Worm (Caenorhabditis elegans) whole organism, early embryonic: ENCODE results near the gene C18C4.7.

Experiments used
- B0310.2 ChIP-seq: sonication (generic microtip); optimal IDR thresholded peaks from 2 replicates; lab custom pipeline; 2016; ENCODE audit warnings: mild to moderate bottlenecking, missing genetic modification characterization, missing compliant biosample characterization
- F13C5.2 ChIP-seq: sonication (generic microtip); optimal IDR thresholded peaks from 2 replicates; lab custom pipeline; 2017; ENCODE audit warnings: mild to moderate bottlenecking, missing genetic modification characterization, inconsistent platforms, missing compliant biosample characterization
- aly-1 ChIP-seq: sonication (generic microtip); optimal IDR thresholded peaks from 2 replicates; lab custom pipeline; 2016; ENCODE audit warnings: missing genetic modification characterization, missing compliant biosample characterization
- ama-1 ChIP-seq: fragments of 150-350 bp; optimal IDR thresholded peaks from 2 replicates; lab custom pipeline; 2014
- ceh-13 ChIP-seq: fragments of 200-800 bp; sonication (Bioruptor generic); optimal IDR thresholded peaks from 2 replicates; lab custom pipeline; 2018; ENCODE audit warnings: mild to moderate bottlenecking, missing genetic modification characterization, missing compliant biosample characterization
- ceh-36 ChIP-seq: sonication (generic microtip); optimal IDR thresholded peaks from 2 replicates; lab custom pipeline; 2016; ENCODE audit warnings: missing genetic modification characterization, inconsistent platforms, missing compliant biosample characterization
- ets-7 ChIP-seq: sonication (generic microtip); optimal IDR thresholded peaks from 2 replicates; lab custom pipeline; 2016; ENCODE audit warnings: missing genotype, missing genetic modification characterization, missing compliant biosample characterization
- flt-1 ChIP-seq: fragments of 200-800 bp; sonication (Bioruptor generic); IDR thresholded peaks from 2 replicates; pipeline ENCODE4 v1.3.6; 2022; ENCODE audit warnings: missing genetic modification characterization, missing compliant biosample characterization
- hmbx-1 ChIP-seq: sonication (generic microtip); optimal IDR thresholded peaks from 2 replicates; lab custom pipeline; 2016; ENCODE audit warnings: mild to moderate bottlenecking, missing genetic modification characterization, missing compliant biosample characterization
- hmg-4 ChIP-seq: fragments of 200-800 bp; sonication (Bioruptor generic); optimal IDR thresholded peaks from 2 replicates; lab custom pipeline; 2018; ENCODE audit warnings: mild to moderate bottlenecking, missing genetic modification characterization, missing compliant biosample characterization
- hnd-1 ChIP-seq: sonication (generic microtip); optimal IDR thresholded peaks from 2 replicates; lab custom pipeline; 2016; ENCODE audit warnings: missing genetic modification characterization, missing compliant biosample characterization
- pes-1 ChIP-seq: fragments of 200-800 bp; sonication (Bioruptor generic); IDR thresholded peaks from 2 replicates; pipeline ENCODE4 v1.3.6; 2022; ENCODE audit warnings: missing genetic modification reagents, missing genetic modification characterization, missing compliant biosample characterization
- scrt-1 ChIP-seq: fragments of 200-800 bp; sonication (Bioruptor generic); IDR thresholded peaks from 2 replicates; pipeline ENCODE4 v1.3.6; 2022; ENCODE audit warnings: missing genetic modification characterization, missing compliant biosample characterization
- sea-1 ChIP-seq: fragments of 200-800 bp; sonication (Bioruptor generic); conservative IDR thresholded peaks from 2 replicates; pipeline ENCODE4 v1.3.6; 2022; ENCODE audit warnings: missing genetic modification characterization, missing compliant biosample characterization
- tbx-11 ChIP-seq: fragments of 200-800 bp; sonication (Bioruptor generic); IDR thresholded peaks from 2 replicates; pipeline ENCODE4 v1.3.6; 2022; ENCODE audit warnings: missing genetic modification characterization, missing compliant biosample characterization
- tbx-37 ChIP-seq: fragments of 200-800 bp; sonication (Bioruptor generic); conservative IDR thresholded peaks from 2 replicates; pipeline ENCODE4 v1.3.6; 2022; ENCODE audit warnings: missing genetic modification reagents, missing genetic modification characterization, missing compliant biosample characterization
- tra-4 ChIP-seq: sonication (generic microtip); optimal IDR thresholded peaks from 2 replicates; lab custom pipeline; 2017; ENCODE audit warnings: missing genetic modification characterization, missing compliant biosample characterization

Gene C18C4.7

DNA sequence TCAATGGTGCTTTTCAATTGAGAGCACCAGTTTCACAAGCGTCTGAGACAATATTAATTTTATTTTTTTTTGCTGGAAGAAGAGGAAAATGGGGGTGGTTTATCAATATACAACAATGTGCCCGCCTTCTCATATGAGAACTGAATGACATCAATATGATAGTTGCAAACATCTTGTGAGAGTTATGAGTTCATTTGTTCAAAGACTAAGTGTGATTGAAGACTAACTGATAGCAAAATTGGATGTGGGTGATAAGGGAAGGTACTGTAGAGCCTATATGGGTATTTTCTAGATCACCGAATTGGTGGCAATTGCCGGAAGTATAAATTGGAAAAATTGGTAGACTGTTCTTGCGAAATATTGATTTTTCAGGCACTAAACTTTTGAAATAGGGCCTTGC lies 54.5 kb downstream of the C18C4.7 start:
- TF ChIP-seq hmg-4 (GFP tag; lab: Kevin White, UChicago) (no peak), pes-1 (GFP tag; lab: Robert Waterston, UW) (no peak), flt-1 (no peak), sea-1 (GFP tag; lab: Robert Waterston, UW) (no peak), hmbx-1 (tag; lab: Kevin White, UChicago) (no peak), scrt-1 (GFP tag; lab: Robert Waterston, UW) (no peak), F13C5.2 (tag; lab: Kevin White, UChicago) (no peak), ceh-13 (GFP tag; lab: Kevin White, UChicago) (no peak), tbx-37 (no peak), ceh-36 (tag; lab: Kevin White, UChicago) (no peak), B0310.2 (no peak), tbx-11 (GFP tag; lab: Robert Waterston, UW) (no peak), tra-4 (tag; lab: Kevin White, UChicago) (no peak), ets-7 (tag; lab: Kevin White, UChicago) (no peak), ama-1 (lab: Kevin White, UChicago) (no peak), hnd-1 (tag; lab: Kevin White, UChicago) (no peak), aly-1 (tag; lab: Kevin White, UChicago) (no peak)

DNA sequence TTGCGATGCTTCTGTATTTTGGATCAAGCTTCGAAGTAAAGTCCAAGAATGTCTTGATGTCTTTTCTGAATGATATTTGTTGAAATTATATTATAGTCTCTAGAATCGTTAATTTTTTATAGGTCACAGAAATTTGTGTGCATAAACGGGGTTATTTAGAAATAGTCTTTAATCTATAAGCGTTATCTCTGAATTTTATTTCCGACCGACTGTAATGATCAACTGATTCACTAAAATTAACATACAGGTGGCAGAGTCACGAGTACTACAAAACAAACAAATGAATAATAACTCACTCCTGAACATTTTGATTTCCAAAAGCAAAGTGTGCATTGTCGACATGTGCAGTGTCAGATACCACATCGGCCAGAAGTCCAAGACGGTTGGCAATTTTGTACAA lies 55.3 kb downstream of the C18C4.7 start:
- no peak for TF ChIP-seq ceh-36 (tag; lab: Kevin White, UChicago)

- TF ChIP-seq ceh-36 (tag; lab: Kevin White, UChicago), result no peak
- no peak for TF ChIP-seq hmbx-1 (tag; lab: Kevin White, UChicago)
- TF ChIP-seq flt-1, result no peak
- no peak for TF ChIP-seq ceh-13 (GFP tag; lab: Kevin White, UChicago)
- TF ChIP-seq scrt-1 (GFP tag; lab: Robert Waterston, UW), result no peak
- no peak for TF ChIP-seq hnd-1 (tag; lab: Kevin White, UChicago)
- TF ChIP-seq aly-1 (tag; lab: Kevin White, UChicago), result no peak
- TF ChIP-seq ama-1 (lab: Kevin White, UChicago), result no peak
- TF ChIP-seq tbx-37, result no peak
- no peak for TF ChIP-seq ets-7 (tag; lab: Kevin White, UChicago)
- no peak for TF ChIP-seq hmg-4 (GFP tag; lab: Kevin White, UChicago)
- no peak for TF ChIP-seq sea-1 (GFP tag; lab: Robert Waterston, UW)
- no peak for TF ChIP-seq pes-1 (GFP tag; lab: Robert Waterston, UW)
These were observed 57.1 kb downstream of the C18C4.7 start for ce11 chrV:5509966-5510365.

- TF ChIP-seq ets-7 (tag; lab: Kevin White, UChicago) (no peak), tra-4 (tag; lab: Kevin White, UChicago) (no peak), ceh-36 (tag; lab: Kevin White, UChicago) (no peak), pes-1 (GFP tag; lab: Robert Waterston, UW) (no peak), tbx-11 (GFP tag; lab: Robert Waterston, UW) (no peak), F13C5.2 (tag; lab: Kevin White, UChicago) (no peak), ceh-13 (GFP tag; lab: Kevin White, UChicago) (no peak), aly-1 (tag; lab: Kevin White, UChicago) (no peak), ama-1 (lab: Kevin White, UChicago) (no peak), B0310.2 (no peak), tbx-37 (no peak), scrt-1 (GFP tag; lab: Robert Waterston, UW) (no peak), hnd-1 (tag; lab: Kevin White, UChicago) (no peak)
These were observed 57.9 kb downstream of the C18C4.7 start for ce11 chrV:5509134-5509533.

DNA sequence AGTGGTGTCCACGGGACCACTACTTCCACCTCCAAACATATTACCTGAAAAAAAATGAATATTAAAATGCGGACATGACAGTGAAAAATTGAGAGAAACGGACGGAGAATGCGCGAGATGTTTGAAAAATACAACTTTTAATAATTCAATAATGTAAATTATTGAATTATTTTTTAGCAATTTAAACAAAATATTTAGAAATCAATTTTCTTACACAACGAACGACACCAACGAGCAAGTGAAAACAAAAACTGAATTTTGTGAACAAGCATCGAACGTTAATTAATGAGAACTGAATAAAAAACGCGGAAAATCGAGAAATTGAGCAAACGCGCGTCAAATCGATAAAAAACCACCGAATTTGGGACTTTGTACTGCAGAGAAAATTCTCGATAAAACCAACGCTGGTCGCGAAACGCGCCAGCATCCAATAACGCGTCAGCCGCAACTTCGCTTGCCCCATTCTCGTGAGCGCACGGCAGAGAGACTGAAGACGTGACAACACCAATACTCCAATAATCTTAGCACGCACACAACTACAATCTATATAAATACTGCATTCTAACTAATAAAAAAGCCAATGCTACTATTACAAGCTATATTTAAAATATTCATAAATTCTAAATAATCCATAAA lies 62.1 kb downstream of the C18C4.7 start, which contains the start of the genes dnj-19 and nhr-47:
TSS of gene dnj-19 (minus strand) at position 51 of the 636 bp plus-strand sequence.
TSS of gene nhr-47 (plus strand) at position 447 of the 636 bp plus-strand sequence.
- TF ChIP-seq sea-1 (GFP tag; lab: Robert Waterston, UW) (0 out of 2 replicates have a peak, but pooled peaks have one; percentile 9), hnd-1 (tag; lab: Kevin White, UChicago) (no peak), ama-1 (lab: Kevin White, UChicago) (no peak), pes-1 (GFP tag; lab: Robert Waterston, UW) (peak; percentile 67), scrt-1 (GFP tag; lab: Robert Waterston, UW) (0 out of 2 replicates have a peak, but pooled peaks have one; percentile 34), F13C5.2 (tag; lab: Kevin White, UChicago) (peak; percentile 78), hmbx-1 (tag; lab: Kevin White, UChicago) (no peak), tbx-11 (GFP tag; lab: Robert Waterston, UW) (peak; percentile 47; the same call in 1 of the 2 replicates), tbx-37 (peak; percentile 66; the same call in 1 of the 2 replicates), flt-1 (peak; percentile 49; the same call in 1 of the 2 replicates), ceh-13 (GFP tag; lab: Kevin White, UChicago) (no peak), tra-4 (tag; lab: Kevin White, UChicago) (peak; percentile 9), hmg-4 (GFP tag; lab: Kevin White, UChicago) (peak; percentile 67), ets-7 (tag; lab: Kevin White, UChicago) (no peak), B0310.2 (no peak), aly-1 (tag; lab: Kevin White, UChicago) (no peak), ceh-36 (tag; lab: Kevin White, UChicago) (peak; percentile 15)

ce11 chrV:5504295-5504694 lies 62.7 kb downstream of the C18C4.7 start:
- TF ChIP-seq ama-1 (lab: Kevin White, UChicago) (no peak), hmbx-1 (tag; lab: Kevin White, UChicago) (no peak)

ce11 chrV:5502701-5503100 lies 64.3 kb downstream of the C18C4.7 start:
- TF ChIP-seq F13C5.2 (tag; lab: Kevin White, UChicago) (no peak), flt-1 (no peak), tra-4 (tag; lab: Kevin White, UChicago) (no peak), tbx-11 (GFP tag; lab: Robert Waterston, UW) (no peak), sea-1 (GFP tag; lab: Robert Waterston, UW) (no peak), scrt-1 (GFP tag; lab: Robert Waterston, UW) (no peak), pes-1 (GFP tag; lab: Robert Waterston, UW) (no peak), hmg-4 (GFP tag; lab: Kevin White, UChicago) (no peak), aly-1 (tag; lab: Kevin White, UChicago) (no peak), ceh-13 (GFP tag; lab: Kevin White, UChicago) (no peak), ama-1 (lab: Kevin White, UChicago) (no peak), ets-7 (tag; lab: Kevin White, UChicago) (no peak), tbx-37 (no peak), hnd-1 (tag; lab: Kevin White, UChicago) (no peak), B0310.2 (no peak), hmbx-1 (tag; lab: Kevin White, UChicago) (no peak), ceh-36 (tag; lab: Kevin White, UChicago) (no peak)
